Worm (Caenorhabditis elegans): ENCODE measurements around the gene Y67H2A.2.

DNA sequence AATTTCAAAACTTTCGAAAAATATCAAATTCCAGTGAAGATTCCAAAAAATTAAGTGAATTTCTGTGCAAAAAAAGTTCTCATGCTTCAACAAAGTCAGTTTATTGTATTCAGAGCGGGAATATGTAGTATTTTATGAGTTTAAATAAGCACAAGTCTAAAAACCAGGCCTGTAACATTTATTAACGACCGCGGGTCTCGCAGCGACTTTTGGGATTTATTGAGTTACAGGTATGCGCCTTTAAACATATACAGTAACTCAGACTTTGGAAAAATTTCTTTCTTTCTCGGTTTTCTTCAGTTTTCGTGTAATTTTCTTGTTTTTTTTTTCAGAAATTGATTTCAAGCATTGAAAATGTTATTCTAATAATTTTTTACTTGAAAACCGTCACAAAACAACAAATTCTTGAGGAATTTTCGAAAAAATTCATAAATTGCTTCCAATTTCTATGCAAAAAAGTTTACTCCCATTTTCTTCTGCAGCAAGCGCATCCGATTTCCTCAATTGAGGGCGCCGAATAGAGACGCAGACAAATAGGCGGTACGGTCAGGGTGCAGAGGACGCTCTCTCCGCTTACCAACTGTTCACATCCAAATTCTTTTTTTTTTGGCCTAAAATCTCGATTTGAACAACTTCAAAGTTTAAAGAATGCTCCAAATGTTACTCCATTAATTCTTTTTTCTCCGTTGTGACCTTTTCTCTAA, 13.9 kb upstream of the Y67H2A.2 start:
- TF ChIP-seq med-1 (GFP tag; optimal IDR thresholded peaks at IDR 0.05; ENCODE audit: insufficient read depth), result no peak
- TF ChIP-seq tab-1 (GFP tag; IDR thresholded peaks at IDR 0.05), result no peak
- TF ChIP-seq ztf-23 (GFP tag; IDR thresholded peaks at IDR 0.05), result no peak
